Fruit fly (Drosophila melanogaster) whole organism, prepupa: Measurements from ENCODE around the gene CG31279.

Experiments
- Blimp-1 ChIP-seq: fragments of 200-800 bp; sonication (Bioruptor generic); optimal IDR thresholded peaks from 3 replicates; lab custom pipeline; 2017; ENCODE audit warnings: missing biosample characterization, missing genetic modification characterization, mild to moderate bottlenecking, moderate library complexity, missing genetic modification reagents
- CG10631 ChIP-seq: fragments of 200-800 bp; sonication (Bioruptor generic); optimal IDR thresholded peaks from 2 replicates; lab custom pipeline; 2016; ENCODE audit warnings: missing biosample characterization, missing genetic modification characterization
- CG10669 ChIP-seq: fragments of 200-800 bp; sonication (Bioruptor generic); optimal IDR thresholded peaks from 3 replicates; lab custom pipeline; 2018; ENCODE audit warnings: missing biosample characterization, mild to moderate bottlenecking, missing genetic modification characterization, moderate library complexity
- CG11294 ChIP-seq: fragments of 200-800 bp; sonication (Bioruptor generic); IDR thresholded peaks from 2 replicates; pipeline ENCODE4 v1.3.6; 2022; ENCODE audit warnings: missing biosample characterization, missing genetic modification characterization
- CG11762 ChIP-seq: fragments of 200-800 bp; sonication (Bioruptor generic); optimal IDR thresholded peaks from 3 replicates; lab custom pipeline; 2016; ENCODE audit warnings: missing biosample characterization, missing genetic modification characterization; ENCODE audit not compliant: insufficient read depth
- CG11902 ChIP-seq: fragments of 200-800 bp; sonication (Bioruptor generic); optimal IDR thresholded peaks from 3 replicates; lab custom pipeline; 2016; ENCODE audit warnings: missing biosample characterization, missing genetic modification characterization
- CG1621 ChIP-seq: fragments of 200-800 bp; sonication (Bioruptor generic); optimal IDR thresholded peaks from 3 replicates; lab custom pipeline; 2018; ENCODE audit warnings: missing biosample characterization, mild to moderate bottlenecking, missing genetic modification characterization
- CG16779 ChIP-seq: fragments of 200-800 bp; sonication (Bioruptor generic); optimal IDR thresholded peaks from 3 replicates; lab custom pipeline; 2017; ENCODE audit warnings: missing biosample characterization, mild to moderate bottlenecking, missing genetic modification characterization
- CG3032 ChIP-seq: fragments of 200-800 bp; optimal IDR thresholded peaks from 2 replicates; lab custom pipeline; 2019; ENCODE audit warnings: missing biosample characterization, mild to moderate bottlenecking, missing genetic modification characterization, moderate library complexity
- CG32006 ChIP-seq: fragments of 200-800 bp; sonication (Bioruptor generic); optimal IDR thresholded peaks from 3 replicates; lab custom pipeline; 2017; ENCODE audit warnings: missing biosample characterization, mild to moderate bottlenecking, missing genetic modification characterization
- CG34406 ChIP-seq: fragments of 200-800 bp; sonication (Bioruptor generic); optimal IDR thresholded peaks from 3 replicates; lab custom pipeline; 2016; ENCODE audit warnings: missing biosample characterization, missing genetic modification characterization
- CG3919 ChIP-seq: fragments of 200-800 bp; sonication (Bioruptor generic); optimal IDR thresholded peaks from 3 replicates; lab custom pipeline; 2016; ENCODE audit warnings: missing biosample characterization, missing genetic modification characterization
- CG4318 ChIP-seq: fragments of 200-800 bp; sonication (Bioruptor generic); optimal IDR thresholded peaks from 3 replicates; lab custom pipeline; 2017; ENCODE audit warnings: missing biosample characterization, mild to moderate bottlenecking, missing genetic modification characterization
- CG6163 ChIP-seq: fragments of 200-800 bp; sonication (Bioruptor generic); IDR thresholded peaks from 3 replicates; pipeline ENCODE4 v1.3.6; 2022; ENCODE audit warnings: missing biosample characterization, missing genetic modification characterization
- CG6792 ChIP-seq: fragments of 200-800 bp; sonication (Bioruptor generic); optimal IDR thresholded peaks from 3 replicates; lab custom pipeline; 2016; ENCODE audit warnings: missing biosample characterization, missing genetic modification characterization
- CG6808 ChIP-seq: fragments of 200-800 bp; sonication (Bioruptor generic); optimal IDR thresholded peaks from 3 replicates; lab custom pipeline; 2017; ENCODE audit warnings: missing biosample characterization, missing genetic modification characterization, mild to moderate bottlenecking, moderate library complexity, missing genetic modification reagents
- CG6854 ChIP-seq: fragments of 200-800 bp; sonication (Bioruptor generic); optimal IDR thresholded peaks from 2 replicates; lab custom pipeline; 2017; ENCODE audit warnings: missing biosample characterization, mild to moderate bottlenecking, missing genetic modification characterization
- CG7368 ChIP-seq: fragments of 200-800 bp; sonication (Bioruptor generic); optimal IDR thresholded peaks from 3 replicates; lab custom pipeline; 2016; ENCODE audit warnings: missing biosample characterization, missing genetic modification characterization
- CG8319 ChIP-seq: fragments of 200-800 bp; sonication (Bioruptor generic); optimal IDR thresholded peaks from 3 replicates; lab custom pipeline; 2016; ENCODE audit warnings: missing biosample characterization, missing genetic modification characterization
- CG8632 ChIP-seq: fragments of 200-800 bp; sonication (Bioruptor generic); optimal IDR thresholded peaks from 3 replicates; lab custom pipeline; 2016; ENCODE audit warnings: missing biosample characterization, missing genetic modification characterization
- CG9139 ChIP-seq: fragments of 200-800 bp; sonication (Bioruptor generic); optimal IDR thresholded peaks from 3 replicates; lab custom pipeline; 2017; ENCODE audit warnings: missing biosample characterization, mild to moderate bottlenecking, missing genetic modification characterization
- Eip75B ChIP-seq: fragments of 200-800 bp; sonication (Bioruptor generic); optimal IDR thresholded peaks from 3 replicates; lab custom pipeline; 2016; ENCODE audit warnings: missing biosample characterization, missing genetic modification characterization
- Eip78C ChIP-seq: fragments of 200-800 bp; sonication (Bioruptor generic); peaks from one replicate; lab custom pipeline; 2016; ENCODE audit warnings: missing biosample characterization, missing genetic modification characterization
- Ets21C ChIP-seq: fragments of 200-800 bp; sonication (Bioruptor generic); optimal IDR thresholded peaks from 3 replicates; lab custom pipeline; 2016; ENCODE audit warnings: missing biosample characterization, missing genetic modification characterization
- Ets96B ChIP-seq: fragments of 200-800 bp; optimal IDR thresholded peaks from 2 replicates; lab custom pipeline; 2019; ENCODE audit warnings: missing biosample characterization, mild to moderate bottlenecking, missing genetic modification characterization, moderate library complexity
- Gug ChIP-seq: fragments of 200-800 bp; sonication (Bioruptor generic); IDR thresholded peaks from 2 replicates; pipeline ENCODE4 v1.3.6; 2022; ENCODE audit warnings: missing biosample characterization, missing genetic modification characterization
- Hr4 ChIP-seq: fragments of 200-800 bp; sonication (Bioruptor generic); optimal IDR thresholded peaks from 3 replicates; lab custom pipeline; 2016; ENCODE audit warnings: missing biosample characterization, missing genetic modification characterization
- Met ChIP-seq: fragments of 200-800 bp; sonication (Bioruptor generic); optimal IDR thresholded peaks from 3 replicates; lab custom pipeline; 2016; ENCODE audit warnings: missing biosample characterization, missing genetic modification characterization
- OdsH ChIP-seq: fragments of 200-800 bp; sonication (Bioruptor generic); optimal IDR thresholded peaks from 3 replicates; lab custom pipeline; 2016; ENCODE audit warnings: missing biosample characterization, missing genetic modification characterization
- Sox102F ChIP-seq: fragments of 200-800 bp; sonication (Bioruptor generic); optimal IDR thresholded peaks from 2 replicates; lab custom pipeline; 2016; ENCODE audit warnings: missing biosample characterization, mild to moderate bottlenecking, missing genetic modification characterization
- Sox15 ChIP-seq: fragments of 200-800 bp; sonication (Bioruptor generic); optimal IDR thresholded peaks from 3 replicates; lab custom pipeline; 2016; ENCODE audit warnings: missing biosample characterization, missing genetic modification characterization
- achi ChIP-seq: fragments of 200-800 bp; sonication (Bioruptor generic); optimal IDR thresholded peaks from 3 replicates; lab custom pipeline; 2016; ENCODE audit warnings: missing biosample characterization, missing genetic modification characterization
- cyc ChIP-seq: fragments of 200-800 bp; sonication (Bioruptor generic); optimal IDR thresholded peaks from 3 replicates; lab custom pipeline; 2016; ENCODE audit warnings: missing biosample characterization, missing genetic modification characterization
- dac ChIP-seq: fragments of 200-800 bp; sonication (Bioruptor generic); optimal IDR thresholded peaks from 2 replicates; lab custom pipeline; 2017; ENCODE audit warnings: missing biosample characterization, mild to moderate bottlenecking, missing genetic modification characterization
- dsx ChIP-seq: fragments of 200-800 bp; optimal IDR thresholded peaks from 3 replicates; lab custom pipeline; 2019; ENCODE audit warnings: missing biosample characterization, mild to moderate bottlenecking, missing genetic modification characterization, moderate library complexity; ENCODE audit not compliant: poor library complexity, severe bottlenecking
- eg ChIP-seq: fragments of 200-800 bp; sonication (Bioruptor generic); IDR thresholded peaks from 3 replicates; pipeline ENCODE4 v1.3.6; 2022; ENCODE audit warnings: missing biosample characterization, missing genetic modification characterization
- esn ChIP-seq: fragments of 200-800 bp; sonication (Bioruptor generic); optimal IDR thresholded peaks from 2 replicates; lab custom pipeline; 2016; ENCODE audit warnings: missing biosample characterization, mild to moderate bottlenecking, missing genetic modification characterization, moderate library complexity
- fd59A ChIP-seq: fragments of 200-800 bp; sonication (Bioruptor generic); optimal IDR thresholded peaks from 2 replicates; lab custom pipeline; 2017; ENCODE audit warnings: missing biosample characterization, mild to moderate bottlenecking, missing genetic modification characterization, missing genetic modification reagents
- fd85E ChIP-seq: fragments of 200-800 bp; sonication (Bioruptor generic); optimal IDR thresholded peaks from 3 replicates; lab custom pipeline; 2016; ENCODE audit warnings: missing biosample characterization, missing genetic modification characterization
- net ChIP-seq: fragments of 200-800 bp; sonication (Bioruptor generic); optimal IDR thresholded peaks from 3 replicates; lab custom pipeline; 2016; ENCODE audit warnings: missing biosample characterization, missing genetic modification characterization
- pdm3 ChIP-seq: fragments of 200-800 bp; sonication (Bioruptor generic); optimal IDR thresholded peaks from 3 replicates; lab custom pipeline; 2016; ENCODE audit warnings: missing biosample characterization, missing genetic modification characterization
- ss ChIP-seq, 2 experiments: fragments of 200-800 bp; sonication (Bioruptor generic); optimal IDR thresholded peaks; 2 replicates in 1 of 2; 3 replicates in 1 of 2; lab custom pipeline; 2017 to 2018; ENCODE audit warnings: mild to moderate bottlenecking in 2 of 2, missing biosample characterization in 2 of 2, missing genetic modification characterization in 2 of 2, moderate library complexity in 1 of 2

CG31279 gene

dm6 chr3R:16408434-16408833 is 22.0 kb upstream of the CG31279 start:
- TF ChIP-seq dsx (GFP tag; lab: Kevin White, UChicago) (no peak), CG7368 (GFP tag; lab: Kevin White, UChicago) (no peak), Hr4 (GFP tag; lab: Kevin White, UChicago) (no peak), Met (GFP tag; lab: Kevin White, UChicago) (no peak), Ets21C (GFP tag; lab: Kevin White, UChicago) (no peak), CG3032 (no peak), CG8632 (GFP tag; lab: Kevin White, UChicago) (no peak), Eip75B (GFP tag; lab: Kevin White, UChicago) (no peak), CG34406 (GFP tag; lab: Kevin White, UChicago) (no peak), eg (GFP tag; lab: Robert Waterston, UW) (no peak)

dm6 chr3R:16410706-16411105 is 19.8 kb upstream of the CG31279 start:
- TF ChIP-seq CG1621 (tag; lab: Kevin White, UChicago) (no peak), fd59A (GFP tag; lab: Kevin White, UChicago) (no peak), fd85E (GFP tag; lab: Kevin White, UChicago) (no peak), Eip78C (GFP tag; lab: Kevin White, UChicago) (no peak)

DNA sequence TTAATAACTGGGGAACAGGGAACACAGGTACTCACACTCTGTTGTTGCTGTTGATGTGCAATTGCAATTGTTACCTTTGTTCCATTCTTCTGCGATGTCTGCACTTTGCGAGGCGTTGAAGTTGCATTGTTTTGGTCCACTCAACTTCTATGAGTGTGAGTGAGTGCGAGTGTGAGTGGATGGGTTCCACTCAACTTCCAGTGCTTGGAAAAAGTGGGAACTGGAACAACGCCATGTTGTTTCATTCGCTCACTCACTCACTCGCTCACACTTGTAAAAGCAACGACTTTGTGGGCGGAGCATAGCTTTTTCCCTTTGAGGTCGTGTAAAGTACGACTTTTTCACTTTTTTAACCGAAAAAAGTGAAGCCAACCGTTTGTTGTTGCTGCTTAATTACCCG is 16.7 kb upstream of the CG31279 start:
- TF ChIP-seq Blimp-1 (GFP tag; lab: Kevin White, UChicago): no peak
- TF ChIP-seq CG6163 (GFP tag; lab: Robert Waterston, UW): no peak
- TF ChIP-seq eg (GFP tag; lab: Robert Waterston, UW): no peak
- TF ChIP-seq CG34406 (GFP tag; lab: Kevin White, UChicago): no peak
- TF ChIP-seq CG10631 (GFP tag; lab: Kevin White, UChicago): no peak
- TF ChIP-seq, all 60 proteins: peak for 0

dm6 chr3R:16416508-16416907 is 14.0 kb upstream of the CG31279 start:
- TF ChIP-seq ss (GFP tag; optimal IDR thresholded peaks at IDR 0.05; lab: Kevin White, UChicago) (peak; percentile 10 to 100), CG8319 (no peak), CG4318 (no peak), CG32006 (GFP tag; lab: Kevin White, UChicago) (no peak)

DNA sequence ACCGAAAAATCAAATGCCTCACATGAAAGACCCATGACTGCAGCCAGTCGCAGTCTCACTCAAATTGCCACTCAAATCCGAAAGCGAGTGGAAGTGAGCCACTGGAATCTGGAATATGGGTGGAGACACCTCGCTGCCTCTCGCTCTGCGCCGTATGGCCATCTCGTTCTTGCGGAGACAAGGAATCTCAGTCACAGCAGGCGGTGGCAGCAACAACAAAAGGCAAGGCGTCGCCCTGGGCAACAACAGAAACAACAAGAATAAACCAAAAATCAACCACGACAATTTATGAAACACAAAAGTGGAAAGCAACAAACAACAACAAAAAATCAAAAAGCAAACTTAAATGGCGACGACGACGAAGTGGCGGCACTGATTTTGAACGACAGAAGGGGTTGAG is 7.2 kb upstream of the CG31279 start:
- TF ChIP-seq ss (GFP tag; optimal IDR thresholded peaks at IDR 0.05; lab: Kevin White, UChicago) (peak; percentile 75 to 82), OdsH (no peak), pdm3 (GFP tag; lab: Kevin White, UChicago) (no peak), CG11762 (GFP tag; lab: Kevin White, UChicago) (no peak), dac (GFP tag; lab: Kevin White, UChicago) (no peak), Blimp-1 (GFP tag; lab: Kevin White, UChicago) (no peak), CG6163 (GFP tag; lab: Robert Waterston, UW) (peak; percentile 64; the same call in 2 of the 3 replicates), achi (GFP tag; lab: Kevin White, UChicago) (peak; percentile 6), CG11294 (GFP tag; lab: Robert Waterston, UW) (no peak), Ets96B (tag; lab: Kevin White, UChicago) (no peak), net (GFP tag; lab: Kevin White, UChicago) (no peak), CG9139 (GFP tag; lab: Kevin White, UChicago) (no peak), eg (GFP tag; lab: Robert Waterston, UW) (0 out of 3 replicates have a peak, but pooled peaks have one; percentile 34), cyc (GFP tag; lab: Kevin White, UChicago) (no peak), CG16779 (no peak), CG3919 (GFP tag; lab: Kevin White, UChicago) (no peak), CG6854 (GFP tag; lab: Kevin White, UChicago) (peak; percentile 24), Gug (no peak), CG1621 (tag; lab: Kevin White, UChicago) (peak; percentile 19), Hr4 (GFP tag; lab: Kevin White, UChicago) (no peak), CG11902 (GFP tag; lab: Kevin White, UChicago) (no peak), dsx (GFP tag; lab: Kevin White, UChicago) (no peak), CG7368 (GFP tag; lab: Kevin White, UChicago) (peak; percentile 5), CG10669 (GFP tag; lab: Kevin White, UChicago) (peak; percentile 21), CG6808 (GFP tag; lab: Kevin White, UChicago) (peak; percentile 39), Eip78C (GFP tag; lab: Kevin White, UChicago) (no peak), CG8632 (GFP tag; lab: Kevin White, UChicago) (no peak), Sox15 (GFP tag; lab: Kevin White, UChicago) (no peak), Sox102F (GFP tag; lab: Kevin White, UChicago) (no peak), CG34406 (GFP tag; lab: Kevin White, UChicago) (no peak), CG3032 (peak; percentile 18), esn (GFP tag; lab: Kevin White, UChicago) (no peak), CG6792 (GFP tag; lab: Kevin White, UChicago) (no peak)
